Worm (Caenorhabditis elegans) whole organism, L3 larva: Measurements from ENCODE around the gene Y14H12B.2.
A peak's percentile ranks its signal among the peaks of the same experiment; 100 is the strongest.

Source experiments
- R02D3.7 ChIP-seq: fragments of 150-350 bp; optimal IDR thresholded peaks from 2 replicates; lab custom pipeline; 2014; ENCODE audit warnings: missing biosample characterization, missing genetic modification characterization
- ZK546.5 ChIP-seq: sonication (generic microtip); optimal IDR thresholded peaks from 2 replicates; lab custom pipeline; 2017; ENCODE audit warnings: missing biosample characterization, missing genetic modification characterization
- aly-2 ChIP-seq: fragments of 150-350 bp; optimal IDR thresholded peaks from 2 replicates; lab custom pipeline; 2014; ENCODE audit warnings: missing biosample characterization, missing genetic modification characterization
- ama-1 ChIP-seq: fragments of 150-350 bp; optimal IDR thresholded peaks from 2 replicates; lab custom pipeline; 2018
- ceh-28 ChIP-seq: fragments of 150-350 bp; optimal IDR thresholded peaks from 2 replicates; lab custom pipeline; 2014; ENCODE audit warnings: missing biosample characterization, missing genetic modification reagents, missing genetic modification characterization
- ceh-82 ChIP-seq: fragments of 150-350 bp; optimal IDR thresholded peaks from 2 replicates; lab custom pipeline; 2014; ENCODE audit warnings: missing biosample characterization, missing genetic modification characterization
- ceh-9 ChIP-seq: sonication (generic microtip); optimal IDR thresholded peaks from 2 replicates; lab custom pipeline; 2018; ENCODE audit warnings: missing biosample characterization, missing genetic modification characterization
- daf-12 ChIP-seq: fragments of 150-350 bp; optimal IDR thresholded peaks from 2 replicates; lab custom pipeline; 2014; ENCODE audit warnings: missing biosample characterization, missing genetic modification reagents, missing genetic modification characterization
- egl-27 ChIP-seq: sonication (generic microtip); optimal IDR thresholded peaks from 4 replicates; lab custom pipeline; 2017; ENCODE audit warnings: missing biosample characterization, missing genetic modification reagents, missing genetic modification characterization
- egl-5 ChIP-seq: fragments of 150-350 bp; optimal IDR thresholded peaks from 2 replicates; lab custom pipeline; 2017; ENCODE audit warnings: missing biosample characterization, missing genetic modification reagents, missing genetic modification characterization, inconsistent platforms
- elt-2 ChIP-seq: sonication (generic microtip); optimal IDR thresholded peaks from 2 replicates; lab custom pipeline; 2016; ENCODE audit warnings: missing genetic modification reagents, mild to moderate bottlenecking, missing genetic modification characterization, missing compliant biosample characterization
- elt-3 ChIP-seq, 3 experiments: fragments of 150-350 bp in 1 of 3; sonication (generic microtip) in 2 of 3; optimal IDR thresholded peaks; 2 replicates in 2 of 3; 4 replicates in 1 of 3; lab custom pipeline; 2014 to 2017; ENCODE audit warnings: missing biosample characterization in 3 of 3, missing genetic modification characterization in 3 of 3
- eor-1 ChIP-seq, 2 experiments: fragments of 150-350 bp; optimal IDR thresholded peaks; 2 replicates each; lab custom pipeline; 2014 to 2018; ENCODE audit warnings: missing biosample characterization in 2 of 2, missing genetic modification characterization in 2 of 2
- fkh-10 ChIP-seq: sonication (generic microtip); optimal IDR thresholded peaks from 2 replicates; lab custom pipeline; 2017; ENCODE audit warnings: missing biosample characterization, missing genetic modification reagents, missing genetic modification characterization
- fkh-2 ChIP-seq: fragments of 150-350 bp; optimal IDR thresholded peaks from 2 replicates; lab custom pipeline; 2014; ENCODE audit warnings: missing biosample characterization, missing genetic modification reagents, missing genetic modification characterization
- fos-1 ChIP-seq: fragments of 150-350 bp; optimal IDR thresholded peaks from 2 replicates; lab custom pipeline; 2014; ENCODE audit warnings: missing biosample characterization, missing genetic modification characterization
- hmg-11 ChIP-seq: sonication (generic microtip); optimal IDR thresholded peaks from 2 replicates; lab custom pipeline; 2016; ENCODE audit warnings: missing genetic modification characterization, missing compliant biosample characterization
- jun-1 ChIP-seq: fragments of 150-350 bp; optimal IDR thresholded peaks from 2 replicates; lab custom pipeline; 2014; ENCODE audit warnings: missing biosample characterization, missing genetic modification reagents, missing genetic modification characterization
- lin-15B ChIP-seq: fragments of 150-350 bp; optimal IDR thresholded peaks from 2 replicates; lab custom pipeline; 2014; ENCODE audit warnings: missing biosample characterization, missing genetic modification characterization
- lin-39 ChIP-seq: fragments of 150-350 bp; optimal IDR thresholded peaks from 2 replicates; lab custom pipeline; 2018; ENCODE audit warnings: missing biosample characterization, missing genetic modification reagents, missing genetic modification characterization
- lsy-12 ChIP-seq: sonication (generic microtip); optimal IDR thresholded peaks from 2 replicates; lab custom pipeline; 2016; ENCODE audit warnings: mild to moderate bottlenecking, missing genetic modification characterization, missing compliant biosample characterization
- mdl-1 ChIP-seq: fragments of 150-350 bp; optimal IDR thresholded peaks from 2 replicates; lab custom pipeline; 2014; ENCODE audit warnings: missing biosample characterization, missing genetic modification characterization
- mml-1 ChIP-seq: fragments of 150-350 bp; sonication (generic microtip); optimal IDR thresholded peaks from 3 replicates; lab custom pipeline; 2014; ENCODE audit warnings: missing biosample characterization, missing genetic modification characterization
- nfya-1 ChIP-seq: sonication (generic microtip); optimal IDR thresholded peaks from 2 replicates; lab custom pipeline; 2017; ENCODE audit warnings: missing genetic modification characterization, mild to moderate bottlenecking, missing compliant biosample characterization, antibody characterized with exemption, moderate library complexity; ENCODE audit not compliant: insufficient read depth
- nhr-11 ChIP-seq: fragments of 150-350 bp; optimal IDR thresholded peaks from 2 replicates; lab custom pipeline; 2014; ENCODE audit warnings: missing biosample characterization, missing genetic modification characterization
- nhr-23 ChIP-seq: fragments of 150-350 bp; optimal IDR thresholded peaks from 2 replicates; lab custom pipeline; 2014; ENCODE audit warnings: missing biosample characterization, missing genetic modification reagents, missing genetic modification characterization
- nhr-28 ChIP-seq: fragments of 150-350 bp; optimal IDR thresholded peaks from 2 replicates; lab custom pipeline; 2014; ENCODE audit warnings: missing biosample characterization, missing genetic modification characterization
- nhr-43 ChIP-seq: sonication (generic microtip); optimal IDR thresholded peaks from 2 replicates; lab custom pipeline; 2016; ENCODE audit warnings: mild to moderate bottlenecking, missing genetic modification characterization, missing compliant biosample characterization; ENCODE audit not compliant: poor library complexity, severe bottlenecking
- nhr-67 ChIP-seq: fragments of 150-350 bp; optimal IDR thresholded peaks from 2 replicates; lab custom pipeline; 2014; ENCODE audit warnings: missing biosample characterization, missing genetic modification characterization
- nhr-77 ChIP-seq: fragments of 150-350 bp; optimal IDR thresholded peaks from 2 replicates; lab custom pipeline; 2014; ENCODE audit warnings: missing biosample characterization, missing genetic modification characterization
- pqm-1 ChIP-seq: fragments of 150-350 bp; optimal IDR thresholded peaks from 2 replicates; lab custom pipeline; 2017; ENCODE audit warnings: missing biosample characterization, missing genetic modification characterization, inconsistent platforms
- sea-2 ChIP-seq: fragments of 150-350 bp; sonication (generic microtip); optimal IDR thresholded peaks from 4 replicates; lab custom pipeline; 2014; ENCODE audit warnings: missing biosample characterization, missing genetic modification reagents, missing genetic modification characterization
- skn-1 ChIP-seq: fragments of 150-350 bp; optimal IDR thresholded peaks from 2 replicates; lab custom pipeline; 2014; ENCODE audit warnings: missing biosample characterization, missing genetic modification characterization
- unc-39 ChIP-seq: sonication (generic microtip); optimal IDR thresholded peaks from 4 replicates; lab custom pipeline; 2017; ENCODE audit warnings: missing biosample characterization, missing genetic modification characterization
- unc-62 ChIP-seq: fragments of 150-350 bp; sonication (generic microtip); optimal IDR thresholded peaks from 4 replicates; lab custom pipeline; 2014; ENCODE audit warnings: missing biosample characterization, missing genetic modification reagents, missing genetic modification characterization
- zag-1 ChIP-seq: fragments of 150-350 bp; optimal IDR thresholded peaks from 2 replicates; lab custom pipeline; 2014; ENCODE audit warnings: missing biosample characterization, missing genetic modification characterization
- ztf-11 ChIP-seq: fragments of 150-350 bp; optimal IDR thresholded peaks from 2 replicates; lab custom pipeline; 2014; ENCODE audit warnings: missing biosample characterization, missing genetic modification characterization
- ztf-4 ChIP-seq: fragments of 150-350 bp; optimal IDR thresholded peaks from 2 replicates; lab custom pipeline; 2014; ENCODE audit warnings: missing biosample characterization, missing genetic modification characterization

The Y14H12B.2 gene

ce11 chrII:3974953-3975352 lies 41.4 kb upstream of the Y14H12B.2 start, which contains the start of gene cank-26:
Gene cank-26 (minus strand): TSS chrII:3975065.
- TF ChIP-seq fos-1 (tag; lab: Kevin White, UChicago) (no peak), lsy-12 (tag; lab: Kevin White, UChicago) (no peak), eor-1 (tag; optimal IDR thresholded peaks at IDR 0.05; lab: Kevin White, UChicago) (no peak), unc-62 (GFP tag; lab: Kevin White, UChicago) (no peak), nhr-77 (tag; lab: Kevin White, UChicago) (no peak), egl-5 (tag; lab: Kevin White, UChicago) (no peak), fkh-10 (GFP tag; lab: Kevin White, UChicago) (no peak), nhr-67 (tag; lab: Kevin White, UChicago) (no peak), daf-12 (tag; lab: Kevin White, UChicago) (no peak), fkh-2 (tag; lab: Kevin White, UChicago) (no peak), egl-27 (tag; lab: Kevin White, UChicago) (no peak), R02D3.7 (tag; lab: Kevin White, UChicago) (no peak), ama-1 (lab: Kevin White, UChicago) (no peak), nhr-23 (no peak), nhr-11 (tag; lab: Kevin White, UChicago) (no peak), ztf-4 (tag; lab: Kevin White, UChicago) (no peak), mdl-1 (tag; lab: Kevin White, UChicago) (no peak), nhr-28 (tag; lab: Kevin White, UChicago) (no peak)

- peak; percentile 22 for TF ChIP-seq ceh-28 (tag; lab: Kevin White, UChicago)
- TF ChIP-seq ZK546.5: no peak
- TF ChIP-seq fkh-2 (tag; lab: Kevin White, UChicago): no peak
- no peak for TF ChIP-seq elt-3 (tag; optimal IDR thresholded peaks at IDR 0.05; lab: Kevin White, UChicago)
- no peak for TF ChIP-seq nhr-43
- TF ChIP-seq elt-2: no peak
- no peak for TF ChIP-seq egl-5 (tag; lab: Kevin White, UChicago)
- no peak for TF ChIP-seq zag-1 (tag; lab: Kevin White, UChicago)
- TF ChIP-seq, all 47 proteins: peak for 1
Observed at ce11 chrII:3972153-3972552, 38.6 kb upstream of the Y14H12B.2 start, which contains the start of gene K10G6.9. Gene K10G6.9 (plus strand): TSS chrII:3972262.

ce11 chrII:3968808-3969207 lies 35.3 kb upstream of the Y14H12B.2 start:
- TF ChIP-seq nhr-11 (tag; lab: Kevin White, UChicago) (no peak), ZK546.5 (no peak), egl-27 (tag; lab: Kevin White, UChicago) (no peak), ama-1 (lab: Kevin White, UChicago) (no peak), sea-2 (GFP tag; lab: Kevin White, UChicago) (no peak), skn-1 (tag; lab: Kevin White, UChicago) (no peak), aly-2 (no peak), ceh-9 (tag; lab: Kevin White, UChicago) (no peak), nhr-28 (tag; lab: Kevin White, UChicago) (no peak), fkh-2 (tag; lab: Kevin White, UChicago) (no peak), lin-15B (tag; lab: Kevin White, UChicago) (no peak), hmg-11 (tag; lab: Kevin White, UChicago) (no peak), mml-1 (tag; lab: Kevin White, UChicago) (no peak)

ce11 chrII:3968070-3968469 lies 34.5 kb upstream of the Y14H12B.2 start:
- TF ChIP-seq nhr-28 (tag; lab: Kevin White, UChicago) (no peak), pqm-1 (no peak), egl-27 (tag; lab: Kevin White, UChicago) (no peak), egl-5 (tag; lab: Kevin White, UChicago) (no peak), hmg-11 (tag; lab: Kevin White, UChicago) (no peak), ceh-82 (tag; lab: Kevin White, UChicago) (no peak), elt-2 (no peak), nfya-1 (tag; lab: Kevin White, UChicago) (no peak), aly-2 (no peak), lin-39 (no peak), jun-1 (tag; lab: Kevin White, UChicago) (no peak), unc-39 (tag; lab: Kevin White, UChicago) (no peak), ztf-11 (tag; lab: Kevin White, UChicago) (no peak), fkh-10 (GFP tag; lab: Kevin White, UChicago) (no peak)
- TF ChIP-seq, all 47 proteins: peak for 0
